Worm (Caenorhabditis elegans) whole organism, L2 larva: ENCODE data around the gene ZK105.8.
A peak's percentile ranks its signal among the peaks of the same experiment; 100 is the strongest.

Source experiments
- C34F6.9 ChIP-seq: fragments of 150-350 bp; optimal IDR thresholded peaks from 2 replicates; lab custom pipeline; 2014; ENCODE audit warnings: missing biosample characterization, missing genetic modification characterization
- F13H6.1 ChIP-seq: sonication (generic microtip); optimal IDR thresholded peaks from 2 replicates; lab custom pipeline; 2016; ENCODE audit warnings: missing genetic modification characterization, missing compliant biosample characterization
- R02D3.7 ChIP-seq: fragments of 150-350 bp; optimal IDR thresholded peaks from 2 replicates; lab custom pipeline; 2014; ENCODE audit warnings: missing biosample characterization, missing genetic modification characterization
- ZK546.5 ChIP-seq: sonication (generic microtip); optimal IDR thresholded peaks from 2 replicates; lab custom pipeline; 2017; ENCODE audit warnings: missing biosample characterization, missing genetic modification characterization
- alr-1 ChIP-seq: fragments of 150-350 bp; optimal IDR thresholded peaks from 2 replicates; lab custom pipeline; 2014; ENCODE audit warnings: missing biosample characterization, missing genetic modification characterization
- aly-2 ChIP-seq: fragments of 150-350 bp; optimal IDR thresholded peaks from 2 replicates; lab custom pipeline; 2014; ENCODE audit warnings: missing biosample characterization, missing genetic modification characterization
- ama-1 ChIP-seq: fragments of 150-350 bp; optimal IDR thresholded peaks from 2 replicates; lab custom pipeline; 2018; ENCODE audit warnings: inconsistent platforms
- ceh-16 ChIP-seq: fragments of 150-350 bp; optimal IDR thresholded peaks from 2 replicates; lab custom pipeline; 2014; ENCODE audit warnings: missing biosample characterization, missing genetic modification characterization
- ceh-82 ChIP-seq: fragments of 150-350 bp; optimal IDR thresholded peaks from 2 replicates; lab custom pipeline; 2014; ENCODE audit warnings: missing biosample characterization, missing genetic modification characterization
- crh-2 ChIP-seq: sonication (generic microtip); optimal IDR thresholded peaks from 2 replicates; lab custom pipeline; 2017; ENCODE audit warnings: missing biosample characterization, missing genetic modification characterization
- dmd-4 ChIP-seq: sonication (generic microtip); optimal IDR thresholded peaks from 2 replicates; lab custom pipeline; 2017; ENCODE audit warnings: missing biosample characterization, missing genetic modification characterization
- egl-27 ChIP-seq: sonication (generic microtip); optimal IDR thresholded peaks from 3 replicates; lab custom pipeline; 2017; ENCODE audit warnings: missing biosample characterization, missing genetic modification reagents, missing genetic modification characterization
- elt-1 ChIP-seq: fragments of 150-350 bp; optimal IDR thresholded peaks from 2 replicates; lab custom pipeline; 2014; ENCODE audit warnings: missing biosample characterization, missing genetic modification characterization
- elt-3 ChIP-seq: sonication (generic microtip); optimal IDR thresholded peaks from 2 replicates; lab custom pipeline; 2017; ENCODE audit warnings: missing biosample characterization, missing genetic modification characterization
- fos-1 ChIP-seq: fragments of 150-350 bp; optimal IDR thresholded peaks from 2 replicates; lab custom pipeline; 2014; ENCODE audit warnings: missing biosample characterization, missing genetic modification characterization
- gmeb-1 ChIP-seq: fragments of 150-350 bp; optimal IDR thresholded peaks from 2 replicates; lab custom pipeline; 2014; ENCODE audit warnings: missing biosample characterization, missing genetic modification characterization
- lin-11 ChIP-seq: fragments of 150-350 bp; sonication (generic microtip); optimal IDR thresholded peaks from 2 replicates; lab custom pipeline; 2014; ENCODE audit warnings: missing biosample characterization, missing genetic modification characterization, inconsistent platforms, mixed read lengths
- lin-13 ChIP-seq: fragments of 150-350 bp; optimal IDR thresholded peaks from 2 replicates; lab custom pipeline; 2014; ENCODE audit warnings: missing biosample characterization, missing genetic modification reagents, missing genetic modification characterization
- lin-39 ChIP-seq: fragments of 150-350 bp; optimal IDR thresholded peaks from 2 replicates; lab custom pipeline; 2014; ENCODE audit warnings: missing biosample characterization, missing genetic modification reagents, missing genetic modification characterization
- lsy-2 ChIP-seq, 2 experiments: fragments of 150-350 bp in 1 of 2; sonication (generic microtip) in 1 of 2; optimal IDR thresholded peaks; 2 replicates each; lab custom pipeline; 2014 to 2017; ENCODE audit warnings: missing biosample characterization in 2 of 2, missing genetic modification characterization in 2 of 2
- mab-5 ChIP-seq: fragments of 150-350 bp; optimal IDR thresholded peaks from 2 replicates; lab custom pipeline; 2014; ENCODE audit warnings: missing biosample characterization, missing genetic modification characterization
- mbf-1 ChIP-seq: sonication (generic microtip); optimal IDR thresholded peaks from 2 replicates; lab custom pipeline; 2017; ENCODE audit warnings: missing biosample characterization, missing genetic modification characterization
- mdl-1 ChIP-seq, 2 experiments: fragments of 150-350 bp in 1 of 2; sonication (generic microtip) in 1 of 2; optimal IDR thresholded peaks; 2 replicates each; lab custom pipeline; 2017; ENCODE audit warnings: missing biosample characterization in 2 of 2, missing genetic modification characterization in 2 of 2
- nhr-10 ChIP-seq: sonication (generic microtip); optimal IDR thresholded peaks from 2 replicates; lab custom pipeline; 2017; ENCODE audit warnings: missing biosample characterization, missing genetic modification characterization
- nhr-12 ChIP-seq: fragments of 150-350 bp; optimal IDR thresholded peaks from 2 replicates; lab custom pipeline; 2014; ENCODE audit warnings: missing biosample characterization, missing genetic modification characterization
- nhr-129 ChIP-seq: fragments of 150-350 bp; optimal IDR thresholded peaks from 2 replicates; lab custom pipeline; 2014; ENCODE audit warnings: missing biosample characterization, missing genetic modification characterization
- nhr-21 ChIP-seq: fragments of 150-350 bp; optimal IDR thresholded peaks from 2 replicates; lab custom pipeline; 2014; ENCODE audit warnings: missing biosample characterization, missing genetic modification characterization
- nhr-23 ChIP-seq: fragments of 150-350 bp; optimal IDR thresholded peaks from 2 replicates; lab custom pipeline; 2014; ENCODE audit warnings: missing biosample characterization, missing genetic modification reagents, missing genetic modification characterization
- nhr-237 ChIP-seq: fragments of 150-350 bp; optimal IDR thresholded peaks from 2 replicates; lab custom pipeline; 2014; ENCODE audit warnings: missing biosample characterization, missing genetic modification characterization
- nhr-6 ChIP-seq: fragments of 150-350 bp; optimal IDR thresholded peaks from 2 replicates; lab custom pipeline; 2014; ENCODE audit warnings: missing biosample characterization, missing genetic modification characterization
- nhr-77 ChIP-seq: fragments of 150-350 bp; optimal IDR thresholded peaks from 2 replicates; lab custom pipeline; 2014; ENCODE audit warnings: missing biosample characterization, missing genetic modification characterization
- peb-1 ChIP-seq: fragments of 150-350 bp; optimal IDR thresholded peaks from 2 replicates; lab custom pipeline; 2014; ENCODE audit warnings: missing biosample characterization, missing genetic modification characterization
- sem-4 ChIP-seq: fragments of 150-350 bp; optimal IDR thresholded peaks from 2 replicates; lab custom pipeline; 2014; ENCODE audit warnings: missing biosample characterization, missing genetic modification reagents, missing genetic modification characterization
- skn-1 ChIP-seq: sonication (generic microtip); optimal IDR thresholded peaks from 2 replicates; lab custom pipeline; 2017; ENCODE audit warnings: missing biosample characterization, missing genetic modification characterization
- sma-3 ChIP-seq: sonication (generic microtip); optimal IDR thresholded peaks from 2 replicates; lab custom pipeline; 2016; ENCODE audit warnings: missing genetic modification reagents, missing genetic modification characterization, missing compliant biosample characterization
- sma-9 ChIP-seq, 2 experiments: fragments of 150-350 bp in 1 of 2; sonication (generic microtip) in 1 of 2; optimal IDR thresholded peaks; 2 replicates each; lab custom pipeline; 2014 to 2016; ENCODE audit warnings: missing genetic modification characterization in 2 of 2, mild to moderate bottlenecking in 1 of 2, missing biosample characterization in 1 of 2, missing compliant biosample characterization in 1 of 2, missing genetic modification reagents in 1 of 2, moderate library complexity in 1 of 2
- snpc-4 ChIP-seq: fragments of 150-350 bp; optimal IDR thresholded peaks from 2 replicates; lab custom pipeline; 2014; ENCODE audit warnings: missing biosample characterization, missing genetic modification characterization
- unc-39 ChIP-seq: fragments of 150-350 bp; optimal IDR thresholded peaks from 2 replicates; lab custom pipeline; 2014; ENCODE audit warnings: missing biosample characterization, missing genetic modification characterization
- unc-55 ChIP-seq: fragments of 150-350 bp; sonication (generic microtip); optimal IDR thresholded peaks from 3 replicates; lab custom pipeline; 2014; ENCODE audit warnings: missing biosample characterization, missing genetic modification reagents, missing genetic modification characterization
- unc-62 ChIP-seq: fragments of 150-350 bp; optimal IDR thresholded peaks from 2 replicates; lab custom pipeline; 2014; ENCODE audit warnings: missing biosample characterization, missing genetic modification reagents, missing genetic modification characterization
- zag-1 ChIP-seq: fragments of 150-350 bp; optimal IDR thresholded peaks from 2 replicates; lab custom pipeline; 2014; ENCODE audit warnings: missing biosample characterization, missing genetic modification characterization
- ztf-1 ChIP-seq: fragments of 200-800 bp; sonication (Bioruptor generic); conservative IDR thresholded peaks from 2 replicates; pipeline ENCODE4 v1.3.6; 2022; ENCODE audit warnings: missing genetic modification characterization, missing compliant biosample characterization
- ztf-11 ChIP-seq: sonication (generic microtip); optimal IDR thresholded peaks from 2 replicates; lab custom pipeline; 2017; ENCODE audit warnings: missing biosample characterization, missing genetic modification characterization
- ztf-4 ChIP-seq: fragments of 150-350 bp; optimal IDR thresholded peaks from 2 replicates; lab custom pipeline; 2014; ENCODE audit warnings: missing biosample characterization, missing genetic modification characterization

ZK105.8 gene

ce11 chrV:7734909-7735308, 10.6 kb downstream of the ZK105.8 start, which contains the start of gene clic-1:
clic-1 (minus strand) TSS chrV:7734911.
- TF ChIP-seq aly-2 (tag; lab: Kevin White, UChicago), result no peak
- TF ChIP-seq sma-3 (GFP tag; lab: Kevin White, UChicago), result peak; percentile 21
- TF ChIP-seq nhr-129, result peak; percentile 40
- TF ChIP-seq ztf-4 (tag; lab: Kevin White, UChicago), result no peak
- peak; percentile 4 for TF ChIP-seq zag-1 (tag; lab: Kevin White, UChicago)
- no peak for TF ChIP-seq ztf-1
- no peak for TF ChIP-seq nhr-12 (tag; lab: Kevin White, UChicago)
- TF ChIP-seq lin-39 (tag; lab: Kevin White, UChicago), result no peak
- TF ChIP-seq C34F6.9 (tag; lab: Kevin White, UChicago), result peak; percentile 78
- TF ChIP-seq egl-27 (tag; lab: Kevin White, UChicago), result peak; percentile 7
- TF ChIP-seq lsy-2 (tag; optimal IDR thresholded peaks at IDR 0.05; lab: Kevin White, UChicago), result peak; percentile 51 to 72
- TF ChIP-seq nhr-23 (tag; lab: Kevin White, UChicago), result no peak
- no peak for TF ChIP-seq R02D3.7 (tag; lab: Kevin White, UChicago)
- TF ChIP-seq ceh-82 (tag; lab: Kevin White, UChicago), result no peak
- no peak for TF ChIP-seq elt-3 (tag; lab: Kevin White, UChicago)
- TF ChIP-seq nhr-6, result no peak
- peak; percentile 80 for TF ChIP-seq unc-55 (GFP tag; lab: Kevin White, UChicago)
- peak; percentile 53 for TF ChIP-seq F13H6.1 (tag; lab: Kevin White, UChicago)
- TF ChIP-seq sem-4 (tag; lab: Kevin White, UChicago), result no peak
- peak; percentile 92 for TF ChIP-seq gmeb-1 (tag; lab: Kevin White, UChicago)
- no peak for TF ChIP-seq skn-1 (tag; lab: Kevin White, UChicago)
- peak; percentile 46 for TF ChIP-seq nhr-21
- TF ChIP-seq ama-1, result peak; percentile 42
- peak; percentile 39 for TF ChIP-seq crh-2 (tag; lab: Kevin White, UChicago)
- no peak for TF ChIP-seq mbf-1 (tag; lab: Kevin White, UChicago)
- no peak for TF ChIP-seq unc-62 (GFP tag; lab: Kevin White, UChicago)
- TF ChIP-seq ceh-16, result no peak
- TF ChIP-seq mab-5 (tag; lab: Kevin White, UChicago), result no peak
- no peak for TF ChIP-seq ZK546.5 (tag; lab: Kevin White, UChicago)
- TF ChIP-seq dmd-4 (tag; lab: Kevin White, UChicago), result no peak
- TF ChIP-seq fos-1 (tag; lab: Kevin White, UChicago), result peak; percentile 42
- TF ChIP-seq sma-9 (GFP tag; optimal IDR thresholded peaks at IDR 0.05; lab: Kevin White, UChicago), result peak; percentile 41
- no peak for TF ChIP-seq sma-9 (tag; optimal IDR thresholded peaks at IDR 0.05; lab: Kevin White, UChicago)
- peak; percentile 53 for TF ChIP-seq snpc-4
- TF ChIP-seq elt-1 (tag; lab: Kevin White, UChicago), result no peak
- TF ChIP-seq nhr-237 (tag; lab: Kevin White, UChicago), result no peak
- peak; percentile 58 for TF ChIP-seq lin-13 (GFP tag; lab: Kevin White, UChicago)
- peak; percentile 48 for TF ChIP-seq lin-11 (tag; lab: Kevin White, UChicago)
- TF ChIP-seq nhr-10 (tag; lab: Kevin White, UChicago), result no peak
- peak in 1 of 2 experiments; percentile 51 for TF ChIP-seq mdl-1 (tag; optimal IDR thresholded peaks at IDR 0.05; lab: Kevin White, UChicago)

ce11 chrV:7735319-7735718, 11.0 kb downstream of the ZK105.8 start, which contains the start of gene srr-10:
srr-10 (plus strand) TSS chrV:7735619.
- TF ChIP-seq nhr-77 (no peak), ama-1 (no peak), nhr-10 (tag; lab: Kevin White, UChicago) (no peak)

- TF ChIP-seq nhr-23 (tag; lab: Kevin White, UChicago) (no peak), peb-1 (tag; lab: Kevin White, UChicago) (no peak), unc-39 (tag; lab: Kevin White, UChicago) (no peak), nhr-21 (no peak), nhr-237 (tag; lab: Kevin White, UChicago) (no peak), alr-1 (tag; lab: Kevin White, UChicago) (no peak), elt-1 (tag; lab: Kevin White, UChicago) (no peak), mab-5 (tag; lab: Kevin White, UChicago) (no peak), R02D3.7 (tag; lab: Kevin White, UChicago) (no peak), lin-11 (tag; lab: Kevin White, UChicago) (no peak), ama-1 (no peak), egl-27 (tag; lab: Kevin White, UChicago) (no peak), ztf-11 (tag; lab: Kevin White, UChicago) (no peak), sma-3 (GFP tag; lab: Kevin White, UChicago) (no peak)
Measured at ce11 chrV:7737710-7738109, 13.4 kb downstream of the ZK105.8 start, which contains the start of gene srr-9. srr-9 (plus strand) TSS chrV:7738010.
